Fruit fly (Drosophila melanogaster) whole organism, embryonic: ENCODE data around the gene MED15.

Experiments used
- Adf1 ChIP-seq: fragments of 200-800 bp; sonication (Bioruptor generic); IDR thresholded peaks from 2 replicates; pipeline ENCODE4 v1.3.6; 2022; ENCODE audit warnings: missing biosample characterization, missing genetic modification characterization
- B-H1 ChIP-seq: fragments of 200-800 bp; sonication (Bioruptor generic); IDR thresholded peaks from 3 replicates; pipeline ENCODE4 v1.3.6; 2022; ENCODE audit warnings: missing biosample characterization, missing genetic modification characterization
- BtbVII ChIP-seq: fragments of 200-800 bp; sonication (Bioruptor generic); optimal IDR thresholded peaks from 3 replicates; lab custom pipeline; 2017; ENCODE audit warnings: missing biosample characterization, mild to moderate bottlenecking, missing genetic modification characterization
- CG10267 ChIP-seq: fragments of 200-800 bp; sonication (Bioruptor generic); optimal IDR thresholded peaks from 2 replicates; lab custom pipeline; 2018; ENCODE audit warnings: missing biosample characterization, mild to moderate bottlenecking, missing genetic modification characterization, moderate library complexity
- CG10654 ChIP-seq: fragments of 200-800 bp; sonication (Bioruptor generic); optimal IDR thresholded peaks from 2 replicates; lab custom pipeline; 2016; ENCODE audit warnings: missing biosample characterization, missing genetic modification characterization
- CG11560 ChIP-seq: fragments of 200-800 bp; sonication (Bioruptor generic); IDR thresholded peaks from 3 replicates; pipeline ENCODE4 v1.3.6; 2022; ENCODE audit warnings: missing biosample characterization, missing genetic modification characterization
- CG11695 ChIP-seq: fragments of 200-800 bp; sonication (Bioruptor generic); IDR thresholded peaks from 3 replicates; pipeline ENCODE4 v1.3.6; 2022; ENCODE audit warnings: missing biosample characterization, missing genetic modification characterization
- CG13894 ChIP-seq: fragments of 200-800 bp; sonication (Bioruptor generic); optimal IDR thresholded peaks from 3 replicates; lab custom pipeline; 2018; ENCODE audit warnings: missing biosample characterization, mild to moderate bottlenecking, missing genetic modification characterization, moderate library complexity
- CG14014 ChIP-seq: fragments of 200-800 bp; sonication (Bioruptor generic); IDR thresholded peaks from 2 replicates; pipeline ENCODE4 v1.3.6; 2022; ENCODE audit warnings: missing biosample characterization, missing genetic modification characterization
- CG14441 ChIP-seq: fragments of 200-800 bp; sonication (Bioruptor generic); IDR thresholded peaks from 2 replicates; pipeline ENCODE4 v1.3.6; 2022; ENCODE audit warnings: missing biosample characterization, missing genetic modification characterization
- CG1529 ChIP-seq: fragments of 200-800 bp; sonication (Bioruptor generic); optimal IDR thresholded peaks from 3 replicates; lab custom pipeline; 2018; ENCODE audit warnings: missing biosample characterization, missing genetic modification characterization
- CG15479 ChIP-seq: fragments of 200-800 bp; sonication (Bioruptor generic); optimal IDR thresholded peaks from 3 replicates; lab custom pipeline; 2019; ENCODE audit warnings: missing biosample characterization, mild to moderate bottlenecking, missing genetic modification characterization, moderate library complexity
- CG3065 ChIP-seq: fragments of 200-800 bp; sonication (Bioruptor generic); optimal IDR thresholded peaks from 2 replicates; lab custom pipeline; 2016; ENCODE audit warnings: missing biosample characterization, missing genetic modification characterization
- CG31224 ChIP-seq: fragments of 200-800 bp; sonication (Bioruptor generic); IDR thresholded peaks from 2 replicates; pipeline ENCODE4 v1.3.6; 2022; ENCODE audit warnings: missing biosample characterization, missing genetic modification characterization
- CG5180 ChIP-seq: fragments of 200-800 bp; sonication (Bioruptor generic); optimal IDR thresholded peaks from 3 replicates; lab custom pipeline; 2017; ENCODE audit warnings: missing biosample characterization, missing genetic modification characterization, mild to moderate bottlenecking, moderate library complexity, missing genetic modification reagents
- CG5953 ChIP-seq: fragments of 200-800 bp; sonication (Bioruptor generic); IDR thresholded peaks from 2 replicates; pipeline ENCODE4 v1.3.6; 2022; ENCODE audit warnings: missing biosample characterization, missing genetic modification characterization
- CG6254 ChIP-seq: fragments of 200-800 bp; sonication (Bioruptor generic); optimal IDR thresholded peaks from 3 replicates; lab custom pipeline; 2017; ENCODE audit warnings: mild to moderate bottlenecking, missing biosample characterization, missing genetic modification reagents, missing genetic modification characterization
- CG7839 ChIP-seq: fragments of 200-800 bp; sonication (Bioruptor generic); optimal IDR thresholded peaks from 3 replicates; lab custom pipeline; 2018; ENCODE audit warnings: missing biosample characterization, mild to moderate bottlenecking, missing genetic modification characterization, moderate library complexity
- Dek ChIP-seq: fragments of 200-800 bp; sonication (Bioruptor generic); optimal IDR thresholded peaks from 3 replicates; lab custom pipeline; 2019; ENCODE audit warnings: missing biosample characterization, mild to moderate bottlenecking, missing genetic modification characterization, moderate library complexity
- Dfd ChIP-seq, 2 experiments: fragments of >200 bp; optimal IDR thresholded peaks; 2 replicates each; lab custom pipeline; 2017; ENCODE audit warnings: missing biosample characterization in 2 of 2, missing genetic modification characterization in 2 of 2
- Dll ChIP-seq: fragments of 200-800 bp; sonication (Bioruptor generic); IDR thresholded peaks from 4 replicates; pipeline ENCODE4 v1.3.6; 2022; ENCODE audit warnings: missing biosample characterization, missing genetic modification characterization; ENCODE audit not compliant: partially characterized antibody
- Ets65A ChIP-seq: fragments of 200-800 bp; sonication (Bioruptor generic); peaks from one replicate; lab custom pipeline; 2016; ENCODE audit warnings: missing biosample characterization, missing genetic modification characterization
- Fer3 ChIP-seq: fragments of 200-800 bp; sonication (Bioruptor generic); optimal IDR thresholded peaks from 2 replicates; lab custom pipeline; 2018; ENCODE audit warnings: missing biosample characterization, mild to moderate bottlenecking, missing genetic modification characterization, moderate library complexity
- GATAe ChIP-seq: fragments of 200-800 bp; sonication (Bioruptor generic); conservative IDR thresholded peaks from 2 replicates; pipeline ENCODE4 v1.3.6; 2022; ENCODE audit warnings: missing biosample characterization, missing genetic modification characterization
- Gsc ChIP-seq: fragments of 200-800 bp; sonication (Bioruptor generic); IDR thresholded peaks from 2 replicates; pipeline ENCODE4 v1.3.6; 2022; ENCODE audit warnings: missing biosample characterization, missing genetic modification characterization
- HLH4C ChIP-seq: fragments of 200-800 bp; sonication (Bioruptor generic); IDR thresholded peaks from 3 replicates; pipeline ENCODE4 v1.3.6; 2022; ENCODE audit warnings: missing biosample characterization, missing genetic modification characterization; ENCODE audit not compliant: partially characterized antibody
- Lim3 ChIP-seq: fragments of 200-800 bp; sonication (Bioruptor generic); IDR thresholded peaks from 2 replicates; pipeline ENCODE4 v1.3.6; 2022; ENCODE audit warnings: missing biosample characterization, missing genetic modification characterization
- Med ChIP-seq: fragments of 200-800 bp; sonication (Bioruptor generic); peaks from one replicate; lab custom pipeline; 2016; ENCODE audit warnings: missing biosample characterization, missing genetic modification characterization, mild to moderate bottlenecking, inconsistent platforms, moderate library complexity
- Pdp1 ChIP-seq, 2 experiments: fragments of 200-800 bp; sonication (Bioruptor generic); optimal IDR thresholded peaks; 3 replicates each; lab custom pipeline; 2016; ENCODE audit warnings: missing biosample characterization in 2 of 2, missing genetic modification characterization in 2 of 2, mild to moderate bottlenecking in 1 of 2, moderate library complexity in 1 of 2
- Sry-β ChIP-seq: fragments of 200-800 bp; sonication (Bioruptor generic); optimal IDR thresholded peaks from 2 replicates; lab custom pipeline; 2018; ENCODE audit warnings: missing biosample characterization, mild to moderate bottlenecking, missing genetic modification characterization, moderate library complexity
- Stat92E ChIP-seq, 3 experiments: fragments of >200 bp in 2 of 3; fragments of 200-800 bp in 1 of 3; sonication (Bioruptor generic) in 1 of 3; optimal IDR thresholded peaks; 2 replicates each; lab custom pipeline; 2017 to 2019; ENCODE audit warnings: missing biosample characterization in 3 of 3, missing genetic modification characterization in 3 of 3, mild to moderate bottlenecking in 1 of 3, moderate library complexity in 1 of 3
- amos ChIP-seq: fragments of 200-800 bp; sonication (Bioruptor generic); IDR thresholded peaks from 2 replicates; pipeline ENCODE4 v1.3.6; 2022; ENCODE audit warnings: missing biosample characterization, missing genetic modification characterization; ENCODE audit not compliant: partially characterized antibody
- bcd ChIP-seq: fragments of 200-800 bp; sonication (Bioruptor generic); optimal IDR thresholded peaks from 2 replicates; lab custom pipeline; 2017; ENCODE audit warnings: missing biosample characterization, mild to moderate bottlenecking, missing genetic modification characterization
- cad ChIP-seq: fragments of >200 bp; optimal IDR thresholded peaks from 2 replicates; lab custom pipeline; 2017; ENCODE audit warnings: missing biosample characterization, missing genetic modification characterization
- cg ChIP-seq: fragments of 200-800 bp; sonication (Bioruptor generic); optimal IDR thresholded peaks from 3 replicates; lab custom pipeline; 2019; ENCODE audit warnings: missing biosample characterization, mild to moderate bottlenecking, missing genetic modification characterization, moderate library complexity
- chinmo ChIP-seq: fragments of 200-800 bp; sonication (Bioruptor generic); IDR thresholded peaks from 4 replicates; pipeline ENCODE4 v1.3.6; 2022; ENCODE audit warnings: missing biosample characterization, missing genetic modification characterization; ENCODE audit not compliant: partially characterized antibody
- cwo ChIP-seq: fragments of 200-800 bp; sonication (Bioruptor generic); optimal IDR thresholded peaks from 3 replicates; lab custom pipeline; 2017; ENCODE audit warnings: missing biosample characterization, missing genetic modification characterization, mild to moderate bottlenecking, moderate library complexity, missing genetic modification reagents
- fu2 ChIP-seq: fragments of 200-800 bp; sonication (Bioruptor generic); optimal IDR thresholded peaks from 2 replicates; lab custom pipeline; 2016; ENCODE audit warnings: missing biosample characterization, missing genetic modification characterization
- gcm2 ChIP-seq: fragments of 200-800 bp; sonication (Bioruptor generic); optimal IDR thresholded peaks from 2 replicates; lab custom pipeline; 2016; ENCODE audit warnings: missing biosample characterization, missing genetic modification characterization
- h ChIP-seq: fragments of >200 bp; optimal IDR thresholded peaks from 2 replicates; lab custom pipeline; 2017
- jigr1 ChIP-seq: fragments of 200-800 bp; sonication (Bioruptor generic); IDR thresholded peaks from 3 replicates; pipeline ENCODE4 v1.3.6; 2022; ENCODE audit warnings: missing biosample characterization, missing genetic modification characterization
- lov ChIP-seq, 2 experiments: fragments of 200-800 bp in 1 of 2; fragments of >200 bp in 1 of 2; sonication (Bioruptor generic) in 1 of 2; IDR thresholded peaks in 1 of 2; optimal IDR thresholded peaks in 1 of 2; 2 replicates in 1 of 2; 3 replicates in 1 of 2; pipeline versions ENCODE4 v1.3.6 to Lab custom; 2017 to 2022; ENCODE audit warnings: missing biosample characterization in 1 of 2, missing genetic modification characterization in 1 of 2
- otp ChIP-seq: fragments of 200-800 bp; sonication (Bioruptor generic); IDR thresholded peaks from 3 replicates; pipeline ENCODE4, ENCODE4 v1.3.6; 2022; ENCODE audit warnings: missing biosample characterization, missing genetic modification characterization
- pnt ChIP-seq: fragments of 200-800 bp; sonication (Bioruptor generic); optimal IDR thresholded peaks from 3 replicates; lab custom pipeline; 2016; ENCODE audit warnings: missing biosample characterization, missing genetic modification characterization
- row ChIP-seq: fragments of 200-800 bp; sonication (Bioruptor generic); IDR thresholded peaks from 3 replicates; pipeline ENCODE4 v1.3.6; 2022; ENCODE audit warnings: missing biosample characterization, missing genetic modification characterization
- sim ChIP-seq: fragments of 200-800 bp; sonication (Bioruptor generic); IDR thresholded peaks from 2 replicates; pipeline ENCODE4 v1.3.6; 2022; ENCODE audit warnings: missing biosample characterization, missing genetic modification characterization
- sna ChIP-seq: fragments of 200-800 bp; sonication (Bioruptor generic); IDR thresholded peaks from 2 replicates; pipeline ENCODE4 v1.3.6; 2022; ENCODE audit warnings: missing biosample characterization, missing genetic modification characterization; ENCODE audit not compliant: partially characterized antibody
- tap ChIP-seq: fragments of 200-800 bp; optimal IDR thresholded peaks from 3 replicates; lab custom pipeline; 2019; ENCODE audit warnings: missing biosample characterization, mild to moderate bottlenecking, missing genetic modification characterization, moderate library complexity
- tin ChIP-seq: fragments of 200-800 bp; sonication (Bioruptor generic); optimal IDR thresholded peaks from 3 replicates; lab custom pipeline; 2016; ENCODE audit warnings: missing biosample characterization, missing genetic modification characterization
- wor ChIP-seq: fragments of 200-800 bp; sonication (Bioruptor generic); IDR thresholded peaks from 2 replicates; pipeline ENCODE4 v1.3.6; 2022; ENCODE audit warnings: missing biosample characterization, missing genetic modification characterization

The MED15 gene

DNA sequence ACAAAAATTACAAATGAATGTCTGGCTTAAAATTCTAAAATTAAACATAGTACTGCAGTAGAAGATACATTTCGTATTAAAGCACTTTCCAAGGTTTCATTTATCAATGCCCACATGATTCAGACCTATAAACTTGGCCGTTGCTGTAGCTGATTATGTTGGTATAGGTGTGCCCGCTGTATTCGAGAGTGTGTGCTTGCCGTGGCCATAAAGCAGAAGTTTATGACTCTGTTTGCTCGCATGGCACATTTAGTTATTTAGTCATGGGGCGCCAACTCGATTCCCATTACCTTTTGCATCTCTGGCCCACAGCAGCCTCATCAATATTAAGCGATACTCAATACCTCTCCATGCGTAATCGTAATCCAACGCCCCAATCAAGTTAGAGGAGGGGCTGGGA is 40.2 kb downstream of the MED15 start (continued):
- no peak for TF ChIP-seq h (lab: Kevin White, UChicago)
- no peak for TF ChIP-seq cad (GFP tag; lab: Kevin White, UChicago)
- no peak for TF ChIP-seq CG5180 (GFP tag; lab: Kevin White, UChicago)
- TF ChIP-seq CG10654 (GFP tag; lab: Kevin White, UChicago), result no peak
- TF ChIP-seq row, result no peak
- TF ChIP-seq CG11695 (GFP tag; lab: Robert Waterston, UW), result no peak
- no peak for TF ChIP-seq wor (GFP tag; lab: Robert Waterston, UW)
- TF ChIP-seq amos (GFP tag; lab: Robert Waterston, UW), result no peak
- 0 out of 2 replicates have a peak, but pooled peaks have one; percentile 28 for TF ChIP-seq CG5953 (GFP tag; lab: Robert Waterston, UW)
- 0 out of 4 replicates have a peak, but pooled peaks have one; percentile 16 for TF ChIP-seq chinmo
- TF ChIP-seq lov (optimal IDR thresholded peaks at IDR 0.05; lab: Kevin White, UChicago), result no peak
- no peak for TF ChIP-seq lov (GFP tag; IDR thresholded peaks at IDR 0.05; lab: Robert Waterston, UW)
- no peak for TF ChIP-seq bcd (GFP tag; lab: Kevin White, UChicago)
- peak; percentile 34 for TF ChIP-seq CG7839
- no peak for TF ChIP-seq CG1529 (GFP tag; lab: Kevin White, UChicago)
- no peak for TF ChIP-seq HLH4C (GFP tag; lab: Robert Waterston, UW)
- TF ChIP-seq CG14441 (GFP tag; lab: Robert Waterston, UW), result no peak
- 0 out of 3 replicates have a peak, but pooled peaks have one; percentile 7 for TF ChIP-seq otp
- TF ChIP-seq tap (tag; lab: Kevin White, UChicago), result no peak
- TF ChIP-seq gcm2, result no peak

- TF ChIP-seq jigr1 (GFP tag; lab: Robert Waterston, UW) (no peak), CG14014 (GFP tag; lab: Robert Waterston, UW) (no peak), Ets65A (GFP tag; lab: Kevin White, UChicago) (peak; percentile 40), cg (peak; percentile 25), B-H1 (GFP tag; lab: Robert Waterston, UW) (no peak), CG3065 (GFP tag; lab: Kevin White, UChicago) (no peak), Dll (GFP tag; lab: Robert Waterston, UW) (no peak), Sry-β (no peak), BtbVII (GFP tag; lab: Kevin White, UChicago) (no peak), Stat92E (GFP tag; optimal IDR thresholded peaks at IDR 0.05; lab: Kevin White, UChicago) (no peak), CG31224 (GFP tag; lab: Robert Waterston, UW) (peak; percentile 91), Pdp1 (GFP tag; optimal IDR thresholded peaks at IDR 0.05; lab: Kevin White, UChicago) (peak in 1 of 2 experiments; percentile 80), CG6254 (GFP tag; lab: Kevin White, UChicago) (no peak), GATAe (GFP tag; lab: Robert Waterston, UW) (no peak), Med (GFP tag; lab: Kevin White, UChicago) (peak; percentile 31), CG15479 (peak; percentile 94), Adf1 (GFP tag; lab: Robert Waterston, UW) (no peak), Lim3 (no peak), fu2 (GFP tag; lab: Kevin White, UChicago) (no peak), cwo (GFP tag; lab: Kevin White, UChicago) (peak; percentile 0), tin (no peak), CG10267 (tag; lab: Kevin White, UChicago) (no peak), CG11560 (tag; lab: Robert Waterston, UW) (no peak), Fer3 (tag; lab: Kevin White, UChicago) (no peak), sna (GFP tag; lab: Robert Waterston, UW) (no peak), sim (GFP tag; lab: Robert Waterston, UW) (no peak), Dfd (GFP tag; optimal IDR thresholded peaks at IDR 0.05; lab: Kevin White, UChicago) (no peak), CG13894 (peak; percentile 0), pnt (no peak), Gsc (no peak), Dek (no peak)
These were observed 41.5 kb downstream of the MED15 start for dm6 chr2L:514124-514818.
